Worm (Caenorhabditis elegans) whole organism, midembryonic: Measurements from ENCODE around the gene srx-90.

Source experiments
- T22C8.4 ChIP-seq: fragments of 200-800 bp; sonication (Bioruptor generic); IDR thresholded peaks from 2 replicates; pipeline ENCODE4 v1.3.6; 2022; ENCODE audit warnings: missing genetic modification characterization, missing compliant biosample characterization
- cog-1 ChIP-seq: sonication (generic microtip); optimal IDR thresholded peaks from 2 replicates; lab custom pipeline; 2016; ENCODE audit warnings: missing genetic modification characterization, missing compliant biosample characterization
- flt-1 ChIP-seq: fragments of 200-800 bp; sonication (Bioruptor generic); IDR thresholded peaks from 2 replicates; pipeline ENCODE4 v1.3.6; 2022; ENCODE audit warnings: missing genetic modification characterization, missing compliant biosample characterization
- med-1 ChIP-seq: sonication (generic microtip); optimal IDR thresholded peaks from 2 replicates; lab custom pipeline; 2017; ENCODE audit warnings: missing genetic modification characterization, mild to moderate bottlenecking, missing compliant biosample characterization, antibody characterized with exemption, missing genetic modification reagents; ENCODE audit not compliant: insufficient read depth
- tab-1 ChIP-seq: fragments of 200-800 bp; sonication (Bioruptor generic); IDR thresholded peaks from 2 replicates; pipeline ENCODE4 v1.3.6; 2022; ENCODE audit warnings: missing genetic modification characterization, missing compliant biosample characterization
- ztf-23 ChIP-seq: fragments of 200-800 bp; sonication (Bioruptor generic); IDR thresholded peaks from 2 replicates; pipeline ENCODE4 v1.3.6; 2022; ENCODE audit warnings: missing genetic modification reagents, missing genetic modification characterization, missing compliant biosample characterization
- ztf-29 ChIP-seq: fragments of 200-800 bp; sonication (Bioruptor generic); IDR thresholded peaks from 2 replicates; pipeline ENCODE4 v1.3.6; 2022; ENCODE audit warnings: missing genetic modification reagents, missing genetic modification characterization, missing compliant biosample characterization

ce11 chrV:11598807-11599206 is 17.9 kb downstream of the srx-90 start, which contains the start of gene srx-84:
- TF ChIP-seq tab-1 (GFP tag; lab: Robert Waterston, UW) (no peak), flt-1 (GFP tag; lab: Robert Waterston, UW) (no peak), T22C8.4 (GFP tag; lab: Robert Waterston, UW) (no peak), ztf-23 (GFP tag; lab: Robert Waterston, UW) (no peak), med-1 (GFP tag; lab: Kevin White, UChicago) (no peak), ztf-29 (GFP tag; lab: Robert Waterston, UW) (no peak), cog-1 (tag; lab: Kevin White, UChicago) (no peak)
